Worm (Caenorhabditis elegans): ENCODE measurements around the gene sdz-6.

DNA sequence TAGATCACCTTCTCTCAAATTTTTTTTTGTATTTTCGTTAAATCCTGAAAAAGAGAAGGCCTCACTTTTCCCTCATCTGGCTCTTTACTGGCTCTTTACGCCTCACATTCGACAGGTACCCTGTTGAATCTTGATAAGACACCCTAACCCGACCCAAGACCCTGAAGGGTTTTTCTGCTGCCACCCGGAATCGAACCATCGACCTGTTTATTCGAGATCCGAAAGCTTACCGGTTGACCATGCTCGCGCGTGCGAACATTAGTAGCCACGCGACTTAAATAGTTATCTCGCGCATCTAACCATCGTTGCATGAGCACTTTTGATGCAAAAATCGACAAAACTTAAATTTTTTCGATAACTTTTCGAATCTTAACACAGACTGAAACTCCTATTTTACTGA lies 34.8 kb downstream of the sdz-6 start:
- TF ChIP-seq nhr-77 (tag; optimal IDR thresholded peaks at IDR 0.05) (no peak), snpc-4 (tag; optimal IDR thresholded peaks at IDR 0.05) (no peak), nhr-6 (tag; optimal IDR thresholded peaks at IDR 0.05) (no peak), nhr-11 (tag; optimal IDR thresholded peaks at IDR 0.05) (no peak), ama-1 (optimal IDR thresholded peaks at IDR 0.05) (no peak), nhr-12 (tag; optimal IDR thresholded peaks at IDR 0.05) (no peak), R02D3.7 (tag; optimal IDR thresholded peaks at IDR 0.05) (no peak)
